Fruit fly (Drosophila melanogaster): ENCODE results near the gene MED18.

Gene MED18

dm6 chrX:1840520-1840919, 25.2 kb upstream of the MED18 start:
- TF ChIP-seq CG11294 (GFP tag; IDR thresholded peaks at IDR 0.05) (peak; percentile 9; the same call in 1 of the 2 replicates), CG3032 (tag; optimal IDR thresholded peaks at IDR 0.05) (peak; percentile 83), Sox14 (GFP tag; optimal IDR thresholded peaks at IDR 0.05) (peak; percentile 93), Hr4 (GFP tag; optimal IDR thresholded peaks at IDR 0.05) (peak; percentile 55), CG8119 (GFP tag; IDR thresholded peaks at IDR 0.05) (peak; percentile 62), CG31627 (GFP tag; optimal IDR thresholded peaks at IDR 0.05) (peak; percentile 88), OdsH (GFP tag; optimal IDR thresholded peaks at IDR 0.05) (peak; percentile 80), CG11902 (GFP tag; optimal IDR thresholded peaks at IDR 0.05) (peak; percentile 80), Hr38 (GFP tag; optimal IDR thresholded peaks at IDR 0.05) (no peak), CG32006 (GFP tag; optimal IDR thresholded peaks at IDR 0.05) (peak; percentile 71), CG6792 (GFP tag; optimal IDR thresholded peaks at IDR 0.05) (peak; percentile 91), dac (GFP tag; optimal IDR thresholded peaks at IDR 0.05) (peak; percentile 40), fd59A (GFP tag; optimal IDR thresholded peaks at IDR 0.05) (peak; percentile 80), cyc (GFP tag; optimal IDR thresholded peaks at IDR 0.05) (peak; percentile 87), CG1621 (tag; optimal IDR thresholded peaks at IDR 0.05) (peak; percentile 88), CG7368 (GFP tag; optimal IDR thresholded peaks at IDR 0.05) (peak; percentile 89), CG6854 (GFP tag; optimal IDR thresholded peaks at IDR 0.05) (peak; percentile 66), CG6163 (GFP tag; IDR thresholded peaks at IDR 0.05) (peak; percentile 87), Sox102F (GFP tag; optimal IDR thresholded peaks at IDR 0.05) (peak; percentile 88), Sox15 (GFP tag; optimal IDR thresholded peaks at IDR 0.05) (peak; percentile 81), Ets21C (GFP tag; optimal IDR thresholded peaks at IDR 0.05) (peak; percentile 82), Blimp-1 (GFP tag; optimal IDR thresholded peaks at IDR 0.05) (peak; percentile 63), CG11762 (GFP tag; optimal IDR thresholded peaks at IDR 0.05; ENCODE audit: insufficient read depth) (peak; percentile 76), CG10669 (GFP tag; optimal IDR thresholded peaks at IDR 0.05) (peak; percentile 88), fd85E (GFP tag; optimal IDR thresholded peaks at IDR 0.05) (peak; percentile 45), Smox (GFP tag; optimal IDR thresholded peaks at IDR 0.05) (peak; percentile 83), eg (GFP tag; IDR thresholded peaks at IDR 0.05) (0 out of 3 replicates have a peak, but pooled peaks have one; percentile 29), Gug (GFP tag; IDR thresholded peaks at IDR 0.05) (peak; percentile 43; the same call in 1 of the 2 replicates), Eip93F (GFP tag; optimal IDR thresholded peaks at IDR 0.05) (peak; percentile 55), fkh (GFP tag; optimal IDR thresholded peaks at IDR 0.05) (no peak), CG10631 (GFP tag; optimal IDR thresholded peaks at IDR 0.05) (peak; percentile 85), Hr39 (GFP tag; optimal IDR thresholded peaks at IDR 0.05) (peak; percentile 90), CG34406 (GFP tag; optimal IDR thresholded peaks at IDR 0.05) (peak; percentile 82), acj6 (GFP tag; optimal IDR thresholded peaks at IDR 0.05) (peak; percentile 86), CG4318 (GFP tag; optimal IDR thresholded peaks at IDR 0.05) (peak; percentile 36), CG6276 (GFP tag; optimal IDR thresholded peaks at IDR 0.05) (peak; percentile 42), Eip75B (GFP tag; optimal IDR thresholded peaks at IDR 0.05) (peak; percentile 90), net (GFP tag; optimal IDR thresholded peaks at IDR 0.05) (peak; percentile 78), vri (GFP tag; optimal IDR thresholded peaks at IDR 0.05) (peak; percentile 65), CG9139 (GFP tag; optimal IDR thresholded peaks at IDR 0.05) (peak; percentile 86), spab (GFP tag; optimal IDR thresholded peaks at IDR 0.05) (peak; percentile 78), ss (GFP tag; optimal IDR thresholded peaks at IDR 0.05) (peak; percentile 86 to 88), CG3919 (GFP tag; optimal IDR thresholded peaks at IDR 0.05) (peak; percentile 87), CG6808 (GFP tag; optimal IDR thresholded peaks at IDR 0.05) (peak; percentile 79), Eip78C (GFP tag) (peak; percentile 97), Lpt (GFP tag; optimal IDR thresholded peaks at IDR 0.05) (peak; percentile 56), topi (GFP tag; optimal IDR thresholded peaks at IDR 0.05) (peak; percentile 91), lz (GFP tag; optimal IDR thresholded peaks at IDR 0.05) (peak; percentile 86), achi (GFP tag; optimal IDR thresholded peaks at IDR 0.05) (peak; percentile 83), Met (GFP tag; optimal IDR thresholded peaks at IDR 0.05) (peak; percentile 88), esn (GFP tag; optimal IDR thresholded peaks at IDR 0.05) (peak; percentile 88), dsx (GFP tag; optimal IDR thresholded peaks at IDR 0.05; ENCODE audit: poor library complexity, severe bottlenecking) (peak; percentile 85)

Data from whole organism, prepupa.